Worm (Caenorhabditis elegans) whole organism, late embryonic: ENCODE results near the gene C53A5.16.

Experiments
- K09A11.1 ChIP-seq: sonication (generic microtip); optimal IDR thresholded peaks from 2 replicates; lab custom pipeline; 2017; ENCODE audit warnings: antibody characterized with exemption, mild to moderate bottlenecking, missing genetic modification characterization, missing compliant biosample characterization; ENCODE audit not compliant: insufficient read depth
- Y22D7AL.16 ChIP-seq: sonication (generic microtip); optimal IDR thresholded peaks from 2 replicates; lab custom pipeline; 2016; ENCODE audit warnings: missing genetic modification characterization, missing compliant biosample characterization
- ahr-1 ChIP-seq: sonication (generic microtip); optimal IDR thresholded peaks from 2 replicates; lab custom pipeline; 2016; ENCODE audit warnings: missing genetic modification characterization, missing compliant biosample characterization
- ama-1 ChIP-seq: fragments of 150-350 bp; optimal IDR thresholded peaks from 2 replicates; lab custom pipeline; 2014
- ceh-19 ChIP-seq: fragments of 200-800 bp; sonication (Bioruptor generic); optimal IDR thresholded peaks from 2 replicates; lab custom pipeline; 2018; ENCODE audit warnings: mild to moderate bottlenecking, missing genetic modification characterization, missing compliant biosample characterization
- ceh-2 ChIP-seq: sonication (generic microtip); optimal IDR thresholded peaks from 2 replicates; lab custom pipeline; 2016; ENCODE audit warnings: missing genotype, missing genetic modification characterization, missing compliant biosample characterization
- ceh-22 ChIP-seq: sonication (generic microtip); optimal IDR thresholded peaks from 2 replicates; lab custom pipeline; 2017; ENCODE audit warnings: missing biosample characterization, missing genetic modification characterization
- ceh-24 ChIP-seq: sonication (generic microtip); optimal IDR thresholded peaks from 2 replicates; lab custom pipeline; 2016; ENCODE audit warnings: mild to moderate bottlenecking, missing genetic modification characterization, missing compliant biosample characterization
- ceh-31 ChIP-seq: sonication (generic microtip); optimal IDR thresholded peaks from 2 replicates; lab custom pipeline; 2016; ENCODE audit warnings: missing genetic modification characterization, missing compliant biosample characterization
- ceh-34 ChIP-seq: sonication (generic microtip); optimal IDR thresholded peaks from 2 replicates; lab custom pipeline; 2016; ENCODE audit warnings: mild to moderate bottlenecking, missing genetic modification characterization, missing compliant biosample characterization
- ceh-45 ChIP-seq: fragments of 200-800 bp; sonication (Bioruptor generic); IDR thresholded peaks from 2 replicates; pipeline ENCODE4 v1.3.6; 2022; ENCODE audit warnings: missing genetic modification reagents, missing genetic modification characterization, missing compliant biosample characterization
- ceh-48 ChIP-seq: sonication (generic microtip); optimal IDR thresholded peaks from 2 replicates; lab custom pipeline; 2016; ENCODE audit warnings: missing genetic modification characterization, inconsistent platforms, missing compliant biosample characterization
- che-1 ChIP-seq: sonication (generic microtip); optimal IDR thresholded peaks from 2 replicates; lab custom pipeline; 2016; ENCODE audit warnings: mild to moderate bottlenecking, missing genetic modification characterization, missing compliant biosample characterization
- dmd-4 ChIP-seq: sonication (generic microtip); optimal IDR thresholded peaks from 2 replicates; lab custom pipeline; 2016; ENCODE audit warnings: borderline replicate concordance, missing genetic modification characterization, missing compliant biosample characterization
- dve-1 ChIP-seq: sonication (generic microtip); optimal IDR thresholded peaks from 2 replicates; lab custom pipeline; 2017; ENCODE audit warnings: antibody characterized with exemption, mild to moderate bottlenecking, missing genetic modification characterization, missing compliant biosample characterization
- eyg-1 ChIP-seq: sonication (generic microtip); optimal IDR thresholded peaks from 2 replicates; lab custom pipeline; 2016; ENCODE audit warnings: missing genotype, missing genetic modification characterization, missing compliant biosample characterization
- fkh-10 ChIP-seq: fragments of 150-350 bp; optimal IDR thresholded peaks from 2 replicates; lab custom pipeline; 2014; ENCODE audit warnings: missing biosample characterization, missing genetic modification reagents, missing genetic modification characterization
- gmeb-2 ChIP-seq: sonication (generic microtip); optimal IDR thresholded peaks from 2 replicates; lab custom pipeline; 2016; ENCODE audit warnings: missing genetic modification characterization, inconsistent platforms, missing compliant biosample characterization
- hlh-30 ChIP-seq: sonication (generic microtip); optimal IDR thresholded peaks from 2 replicates; lab custom pipeline; 2017; ENCODE audit warnings: antibody characterized with exemption, missing genetic modification characterization, missing compliant biosample characterization; ENCODE audit not compliant: insufficient read depth
- hlh-6 ChIP-seq: sonication (generic microtip); optimal IDR thresholded peaks from 2 replicates; lab custom pipeline; 2016; ENCODE audit warnings: missing genotype, missing genetic modification characterization, missing compliant biosample characterization
- hlh-8 ChIP-seq: sonication (generic microtip); optimal IDR thresholded peaks from 2 replicates; lab custom pipeline; 2016; ENCODE audit warnings: missing genotype, missing genetic modification characterization, missing compliant biosample characterization
- lin-11 ChIP-seq: fragments of 200-800 bp; sonication (Bioruptor generic); optimal IDR thresholded peaks from 2 replicates; lab custom pipeline; 2018; ENCODE audit warnings: mild to moderate bottlenecking, missing genetic modification characterization, missing compliant biosample characterization
- mec-3 ChIP-seq: sonication (generic microtip); optimal IDR thresholded peaks from 2 replicates; lab custom pipeline; 2016; ENCODE audit warnings: borderline replicate concordance, missing genetic modification characterization, missing compliant biosample characterization
- nhr-232 ChIP-seq: sonication (generic microtip); optimal IDR thresholded peaks from 2 replicates; lab custom pipeline; 2016; ENCODE audit warnings: missing genetic modification characterization, missing compliant biosample characterization
- pag-3 ChIP-seq: sonication (generic microtip); optimal IDR thresholded peaks from 2 replicates; lab custom pipeline; 2016; ENCODE audit warnings: missing compliant biosample characterization, missing genetic modification characterization, borderline replicate concordance
- pat-9 ChIP-seq: fragments of 200-800 bp; sonication (Bioruptor generic); optimal IDR thresholded peaks from 2 replicates; lab custom pipeline; 2018; ENCODE audit warnings: mild to moderate bottlenecking, missing genetic modification characterization, moderate library complexity, missing compliant biosample characterization
- pax-1 ChIP-seq: fragments of 150-350 bp; optimal IDR thresholded peaks from 2 replicates; lab custom pipeline; 2014; ENCODE audit warnings: missing biosample characterization, missing genetic modification characterization
- pha-2 ChIP-seq: sonication (generic microtip); optimal IDR thresholded peaks from 2 replicates; lab custom pipeline; 2017; ENCODE audit warnings: mild to moderate bottlenecking, missing genetic modification characterization, missing compliant biosample characterization
- ref-2 ChIP-seq: sonication (generic microtip); optimal IDR thresholded peaks from 2 replicates; lab custom pipeline; 2016; ENCODE audit warnings: missing genetic modification characterization, missing compliant biosample characterization
- rnt-1 ChIP-seq: sonication (generic microtip); optimal IDR thresholded peaks from 2 replicates; lab custom pipeline; 2016; ENCODE audit warnings: missing genetic modification characterization, missing compliant biosample characterization
- sox-2 ChIP-seq: fragments of 200-800 bp; sonication (Bioruptor generic); IDR thresholded peaks from 2 replicates; pipeline ENCODE4 v1.3.6; 2022; ENCODE audit warnings: missing genetic modification reagents, missing genetic modification characterization, missing compliant biosample characterization
- ttx-3 ChIP-seq: sonication (generic microtip); optimal IDR thresholded peaks from 2 replicates; lab custom pipeline; 2016; ENCODE audit warnings: missing genetic modification reagents, missing genetic modification characterization, missing compliant biosample characterization
- unc-42 ChIP-seq: sonication (generic microtip); optimal IDR thresholded peaks from 2 replicates; lab custom pipeline; 2016; ENCODE audit warnings: missing genotype, missing genetic modification characterization, missing compliant biosample characterization
- unc-55 ChIP-seq: sonication (generic microtip); optimal IDR thresholded peaks from 2 replicates; lab custom pipeline; 2017; ENCODE audit warnings: missing biosample characterization, missing genetic modification reagents, missing genetic modification characterization
- unc-86 ChIP-seq: sonication (generic microtip); optimal IDR thresholded peaks from 2 replicates; lab custom pipeline; 2016; ENCODE audit warnings: missing genetic modification characterization, missing compliant biosample characterization
- zip-5 ChIP-seq: sonication (generic microtip); optimal IDR thresholded peaks from 2 replicates; lab custom pipeline; 2016; ENCODE audit warnings: missing genetic modification characterization, missing compliant biosample characterization

Gene C53A5.16

DNA sequence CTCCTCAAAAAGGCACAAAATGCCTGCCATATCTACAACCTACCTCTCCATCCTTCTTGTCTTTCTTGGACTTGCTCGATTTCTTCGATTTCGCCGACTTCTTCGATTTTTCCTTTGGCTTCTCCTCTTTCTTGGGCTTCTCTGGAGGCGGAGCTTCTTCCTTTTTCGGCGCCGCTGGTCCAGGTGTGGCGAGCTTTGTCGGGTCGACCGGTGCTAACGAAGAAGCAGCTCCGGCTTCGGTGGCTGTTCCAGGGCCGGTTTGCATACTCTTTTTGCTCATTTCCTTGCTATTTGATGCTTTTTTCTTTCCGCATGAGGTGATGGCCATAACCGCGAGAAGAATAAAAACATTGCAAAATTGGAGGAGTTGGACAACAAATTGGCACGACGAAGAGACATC is 41.9 kb downstream of the C53A5.16 start:
- TF ChIP-seq hlh-6 (tag; lab: Kevin White, UChicago) (no peak), ceh-19 (no peak), ahr-1 (tag; lab: Kevin White, UChicago) (no peak), lin-11 (tag; lab: Kevin White, UChicago) (no peak), ama-1 (lab: Kevin White, UChicago) (no peak), ceh-34 (tag; lab: Kevin White, UChicago) (no peak), unc-42 (no peak), gmeb-2 (tag; lab: Kevin White, UChicago) (no peak), dmd-4 (tag; lab: Kevin White, UChicago) (no peak), pat-9 (tag; lab: Kevin White, UChicago) (no peak), hlh-30 (no peak), K09A11.1 (tag; lab: Kevin White, UChicago) (no peak), unc-55 (GFP tag; lab: Kevin White, UChicago) (no peak), ref-2 (tag; lab: Kevin White, UChicago) (no peak)

DNA sequence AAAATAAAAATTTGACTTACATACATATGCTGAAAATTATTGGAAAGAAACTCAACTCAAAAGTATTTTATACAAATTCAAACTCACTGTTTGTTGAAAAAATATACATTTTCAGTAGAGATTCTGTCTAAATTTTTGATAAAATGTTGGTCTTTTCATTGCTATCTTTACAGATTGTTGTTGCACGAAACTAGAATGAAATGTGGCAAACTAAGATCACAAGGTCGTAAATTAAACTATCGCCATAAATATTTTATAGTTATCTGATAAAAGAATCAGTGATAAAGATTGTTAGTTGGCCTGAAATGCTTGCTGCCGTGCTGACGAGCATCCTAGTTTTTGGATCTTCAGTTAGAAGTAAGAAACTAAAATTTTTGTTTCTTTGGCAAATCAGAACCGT is 43.4 kb downstream of the C53A5.16 start, which contains the start of gene clec-55:
Gene clec-55, plus strand, starts transcription at position 301 of the 400 bp plus-strand sequence.
- TF ChIP-seq ttx-3 (no peak), unc-42 (no peak), pag-3 (no peak), zip-5 (tag; lab: Kevin White, UChicago) (no peak), Y22D7AL.16 (tag; lab: Kevin White, UChicago) (no peak), ceh-48 (no peak), rnt-1 (tag; lab: Kevin White, UChicago) (no peak), pax-1 (tag; lab: Kevin White, UChicago) (no peak), mec-3 (no peak)

DNA sequence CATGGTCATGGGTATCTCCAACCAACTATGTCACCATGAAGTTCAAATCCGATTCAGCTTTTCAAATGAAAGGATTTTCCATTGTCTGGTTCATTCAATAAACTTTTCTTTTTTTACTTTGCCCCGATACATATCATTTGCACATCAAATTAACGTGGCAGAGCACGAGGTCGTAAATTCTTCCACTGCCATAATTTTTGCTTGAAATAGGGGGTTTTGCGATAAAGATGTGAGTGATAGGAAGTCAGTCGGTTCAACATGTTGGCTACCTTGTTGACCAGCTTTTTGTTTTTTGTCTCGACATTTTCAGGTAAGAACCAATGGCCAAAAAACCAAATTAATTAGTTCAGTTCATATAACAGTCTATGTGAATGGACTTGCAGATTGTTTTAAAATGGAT is 45.7 kb downstream of the C53A5.16 start, which contains the start of gene clec-54:
Gene clec-54, plus strand, starts transcription at position 224 of the 400 bp plus-strand sequence.
- TF ChIP-seq ttx-3: no peak
- no peak for TF ChIP-seq hlh-8 (tag; lab: Kevin White, UChicago)
- no peak for TF ChIP-seq nhr-232 (tag; lab: Kevin White, UChicago)
- no peak for TF ChIP-seq ceh-2
- TF ChIP-seq pag-3: no peak
- TF ChIP-seq sox-2 (GFP tag; lab: Robert Waterston, UW): no peak
- TF ChIP-seq ceh-45 (GFP tag; lab: Robert Waterston, UW): no peak
- no peak for TF ChIP-seq dmd-4 (tag; lab: Kevin White, UChicago)
- TF ChIP-seq pat-9 (tag; lab: Kevin White, UChicago): no peak
- TF ChIP-seq ref-2 (tag; lab: Kevin White, UChicago): no peak
- no peak for TF ChIP-seq unc-86
- no peak for TF ChIP-seq ceh-19
- no peak for TF ChIP-seq ceh-22 (tag; lab: Kevin White, UChicago)

- TF ChIP-seq che-1 (tag; lab: Kevin White, UChicago) (no peak), ceh-31 (tag; lab: Kevin White, UChicago) (no peak), fkh-10 (GFP tag; lab: Kevin White, UChicago) (no peak), ahr-1 (tag; lab: Kevin White, UChicago) (no peak), sox-2 (GFP tag; lab: Robert Waterston, UW) (no peak), pax-1 (tag; lab: Kevin White, UChicago) (no peak), ceh-48 (no peak)
Observed at ce11 chrV:14474099-14474498, 48.3 kb downstream of the C53A5.16 start, which contains the start of gene clec-56. clec-56 (plus strand) TSS chrV:14474399.

- TF ChIP-seq ceh-24 (tag; lab: Kevin White, UChicago): no peak
- no peak for TF ChIP-seq eyg-1
- no peak for TF ChIP-seq pax-1 (tag; lab: Kevin White, UChicago)
- no peak for TF ChIP-seq pha-2
- TF ChIP-seq unc-55 (GFP tag; lab: Kevin White, UChicago): no peak
- no peak for TF ChIP-seq dve-1
Observed at ce11 chrV:14472229-14472628, 50.2 kb downstream of the C53A5.16 start, which contains the start of gene clec-227. clec-227 (plus strand) TSS chrV:14472529.
